Fruit fly (Drosophila melanogaster) whole organism, pupa: ENCODE results near the gene CG11811.
A peak's percentile ranks its signal among the peaks of the same experiment; 100 is the strongest.

Experiments
- CG10348 ChIP-seq: fragments of 200-800 bp; sonication (Bioruptor generic); IDR thresholded peaks from 2 replicates; pipeline ENCODE4 v1.3.6; 2022; ENCODE audit warnings: missing biosample characterization, missing genetic modification characterization
- CG12605 ChIP-seq: fragments of 200-800 bp; sonication (Bioruptor generic); IDR thresholded peaks from 2 replicates; pipeline ENCODE4 v1.3.6; 2022; ENCODE audit warnings: missing biosample characterization, missing genetic modification characterization
- CG13204 ChIP-seq: fragments of 200-800 bp; sonication (Bioruptor generic); optimal IDR thresholded peaks from 2 replicates; lab custom pipeline; 2018; ENCODE audit warnings: missing biosample characterization, mild to moderate bottlenecking, missing genetic modification characterization, moderate library complexity
- CG14655 ChIP-seq: fragments of 200-800 bp; sonication (Bioruptor generic); optimal IDR thresholded peaks from 3 replicates; lab custom pipeline; 2017; ENCODE audit warnings: mild to moderate bottlenecking, missing biosample characterization, missing genetic modification reagents, missing genetic modification characterization
- CG15710 ChIP-seq: fragments of 200-800 bp; sonication (Bioruptor generic); optimal IDR thresholded peaks from 2 replicates; lab custom pipeline; 2018; ENCODE audit warnings: missing biosample characterization, mild to moderate bottlenecking, missing genetic modification characterization, moderate library complexity
- CG17806 ChIP-seq: fragments of 200-800 bp; sonication (Bioruptor generic); optimal IDR thresholded peaks from 2 replicates; lab custom pipeline; 2018; ENCODE audit warnings: missing biosample characterization, mild to moderate bottlenecking, missing genetic modification characterization, moderate library complexity
- CG32121 ChIP-seq: fragments of 200-800 bp; sonication (Bioruptor generic); IDR thresholded peaks from 2 replicates; pipeline ENCODE4 v1.3.6; 2022; ENCODE audit warnings: missing biosample characterization, missing genetic modification characterization
- CG34367 ChIP-seq: fragments of 200-800 bp; sonication (Bioruptor generic); optimal IDR thresholded peaks from 2 replicates; lab custom pipeline; 2018; ENCODE audit warnings: missing biosample characterization, mild to moderate bottlenecking, missing genetic modification characterization
- CG4496 ChIP-seq: fragments of 200-800 bp; sonication (Bioruptor generic); IDR thresholded peaks from 3 replicates; pipeline ENCODE4 v1.3.6; 2022; ENCODE audit warnings: missing biosample characterization, missing genetic modification characterization
- CG8159 ChIP-seq: fragments of 200-800 bp; sonication (Bioruptor generic); optimal IDR thresholded peaks from 3 replicates; lab custom pipeline; 2018; ENCODE audit warnings: missing biosample characterization, mild to moderate bottlenecking, missing genetic modification characterization, moderate library complexity
- CG8301 ChIP-seq: fragments of 200-800 bp; sonication (Bioruptor generic); optimal IDR thresholded peaks from 2 replicates; lab custom pipeline; 2018; ENCODE audit warnings: missing biosample characterization, mild to moderate bottlenecking, missing genetic modification characterization
- CG9948 ChIP-seq: fragments of 200-800 bp; sonication (Bioruptor generic); optimal IDR thresholded peaks from 2 replicates; lab custom pipeline; 2018; ENCODE audit warnings: missing biosample characterization, mild to moderate bottlenecking, missing genetic modification characterization, moderate library complexity
- D1 ChIP-seq: fragments of 200-800 bp; sonication (Bioruptor generic); optimal IDR thresholded peaks from 2 replicates; lab custom pipeline; 2018; ENCODE audit warnings: missing biosample characterization, mild to moderate bottlenecking, missing genetic modification characterization, moderate library complexity
- EcR ChIP-seq: fragments of 200-800 bp; sonication (Bioruptor generic); optimal IDR thresholded peaks from 3 replicates; lab custom pipeline; 2019; ENCODE audit warnings: missing biosample characterization, missing genetic modification characterization, mild to moderate bottlenecking, moderate library complexity, missing genetic modification reagents
- Ets98B ChIP-seq: fragments of 200-800 bp; sonication (Bioruptor generic); IDR thresholded peaks from 2 replicates; pipeline ENCODE4 v1.3.6; 2022; ENCODE audit warnings: missing biosample characterization, missing genetic modification characterization
- Pif1A ChIP-seq: fragments of 200-800 bp; sonication (Bioruptor generic); optimal IDR thresholded peaks from 3 replicates; lab custom pipeline; 2016; ENCODE audit warnings: missing biosample characterization, missing genetic modification characterization
- Pif1B ChIP-seq: fragments of 200-800 bp; sonication (Bioruptor generic); optimal IDR thresholded peaks from 3 replicates; lab custom pipeline; 2016; ENCODE audit warnings: missing biosample characterization, missing genetic modification characterization
- Snoo ChIP-seq: fragments of 200-800 bp; sonication (Bioruptor generic); optimal IDR thresholded peaks from 3 replicates; lab custom pipeline; 2017; ENCODE audit warnings: missing biosample characterization, mild to moderate bottlenecking, missing genetic modification characterization, inconsistent platforms
- fd96Ca ChIP-seq: fragments of 200-800 bp; sonication (Bioruptor generic); IDR thresholded peaks from 3 replicates; pipeline ENCODE4 v1.3.6; 2022; ENCODE audit warnings: missing biosample characterization, missing genetic modification characterization
- gl ChIP-seq: fragments of 200-800 bp; sonication (Bioruptor generic); optimal IDR thresholded peaks from 2 replicates; lab custom pipeline; 2018; ENCODE audit warnings: missing biosample characterization, mild to moderate bottlenecking, missing genetic modification characterization
- rn ChIP-seq: fragments of 200-800 bp; sonication (Bioruptor generic); IDR thresholded peaks from 2 replicates; pipeline ENCODE4 v1.3.6; 2022; ENCODE audit warnings: missing biosample characterization, missing genetic modification characterization

CG11811 gene

dm6 chr3L:10672540-10672939 is 18.3 kb upstream of the CG11811 start:
- TF ChIP-seq CG8301 (no peak), CG34367 (tag; lab: Kevin White, UChicago) (no peak), CG32121 (GFP tag; lab: Robert Waterston, UW) (no peak), Pif1A (GFP tag; lab: Kevin White, UChicago) (no peak), Ets98B (GFP tag; lab: Robert Waterston, UW) (no peak)

dm6 chr3L:10674145-10674547 is 16.7 kb upstream of the CG11811 start:
- TF ChIP-seq CG14655, result no peak
- no peak for TF ChIP-seq gl (tag; lab: Kevin White, UChicago)
- no peak for TF ChIP-seq CG15710 (tag; lab: Kevin White, UChicago)
- TF ChIP-seq CG13204 (GFP tag; lab: Kevin White, UChicago), result peak; percentile 9
- no peak for TF ChIP-seq Pif1B (GFP tag; lab: Kevin White, UChicago)
- TF ChIP-seq D1, result no peak
- TF ChIP-seq rn, result no peak
- TF ChIP-seq CG4496, result no peak
- 0 out of 2 replicates have a peak, but pooled peaks have one; percentile 32 for TF ChIP-seq CG32121 (GFP tag; lab: Robert Waterston, UW)
- TF ChIP-seq Snoo, result no peak
- no peak for TF ChIP-seq CG9948 (tag; lab: Kevin White, UChicago)
- no peak for TF ChIP-seq CG10348
- TF ChIP-seq Pif1A (GFP tag; lab: Kevin White, UChicago), result no peak
- peak; percentile 21; the same call in 1 of the 2 replicates for TF ChIP-seq Ets98B (GFP tag; lab: Robert Waterston, UW)
- TF ChIP-seq CG17806 (tag; lab: Kevin White, UChicago), result no peak
- peak; percentile 12 for TF ChIP-seq EcR (GFP tag; lab: Kevin White, UChicago)

DNA sequence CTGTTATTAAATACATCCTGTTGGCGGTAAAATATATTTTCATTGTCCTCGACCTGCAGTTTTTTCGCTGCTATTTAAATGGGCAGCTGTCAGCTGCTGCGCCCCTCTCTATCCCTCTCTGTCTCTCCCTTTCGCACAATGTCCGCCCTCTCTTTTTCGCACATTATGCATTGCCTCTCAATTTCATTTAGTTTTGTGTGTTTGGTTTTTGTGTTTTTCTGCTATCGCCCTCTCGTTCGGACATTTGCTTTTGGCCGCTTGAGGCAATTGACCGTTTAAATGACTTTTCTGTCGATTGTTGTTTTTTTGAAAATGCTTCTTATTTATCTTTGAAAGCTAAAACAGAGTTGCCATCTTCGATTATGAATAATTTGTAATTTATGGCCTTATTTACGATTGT is 15.9 kb upstream of the CG11811 start:
- TF ChIP-seq fd96Ca (GFP tag; lab: Robert Waterston, UW) (0 out of 3 replicates have a peak, but pooled peaks have one; percentile 15), CG4496 (no peak)

DNA sequence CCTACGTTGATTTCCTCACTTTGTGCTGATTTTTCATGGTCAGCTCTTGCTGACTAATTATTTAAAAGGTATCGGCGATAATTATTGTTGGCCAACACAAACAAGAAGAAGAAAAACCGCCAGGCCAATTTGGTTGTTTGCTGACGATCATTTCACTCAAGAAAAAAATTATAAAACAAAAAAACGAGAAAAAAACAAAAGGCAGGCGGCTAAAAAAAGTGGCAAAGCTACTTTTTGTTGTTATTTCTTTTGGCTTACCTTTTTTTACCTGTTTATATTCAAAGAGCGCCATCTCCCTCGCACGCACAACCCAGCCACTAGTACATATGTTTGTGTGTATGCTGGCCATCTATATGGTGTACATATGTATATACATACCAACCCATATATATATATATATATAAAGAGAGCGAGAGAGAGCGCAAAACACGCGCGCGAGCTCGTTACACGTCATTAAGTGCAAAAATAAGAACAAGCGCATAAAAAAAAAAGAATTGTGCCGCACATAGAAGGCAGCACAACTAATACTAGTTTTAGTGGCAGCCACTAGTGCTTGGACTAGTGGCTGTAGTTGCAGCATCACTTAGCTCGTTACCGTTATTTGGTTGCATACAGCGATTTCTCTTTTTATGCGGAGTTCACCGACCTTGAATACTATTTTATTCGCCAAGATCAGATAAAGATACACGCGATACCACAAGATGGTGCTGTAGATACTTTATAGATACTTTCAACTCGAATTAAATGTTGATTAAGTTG is 15.0 kb upstream of the CG11811 start:
- peak; percentile 52 for TF ChIP-seq D1
- peak; percentile 84 for TF ChIP-seq CG4496
- peak; percentile 59 for TF ChIP-seq CG34367 (tag; lab: Kevin White, UChicago)
- TF ChIP-seq CG13204 (GFP tag; lab: Kevin White, UChicago), result peak; percentile 80
- TF ChIP-seq CG8159 (tag; lab: Kevin White, UChicago), result peak; percentile 73
- peak; percentile 85 for TF ChIP-seq Ets98B (GFP tag; lab: Robert Waterston, UW)
- peak; percentile 52 for TF ChIP-seq CG15710 (tag; lab: Kevin White, UChicago)
- TF ChIP-seq CG17806 (tag; lab: Kevin White, UChicago), result peak; percentile 47
- peak; percentile 82 for TF ChIP-seq CG32121 (GFP tag; lab: Robert Waterston, UW)
- peak; percentile 76; the same call in 2 of the 3 replicates for TF ChIP-seq fd96Ca (GFP tag; lab: Robert Waterston, UW)
- peak; percentile 78 for TF ChIP-seq CG12605 (GFP tag; lab: Robert Waterston, UW)
- TF ChIP-seq Pif1B (GFP tag; lab: Kevin White, UChicago), result peak; percentile 58
- peak; percentile 70 for TF ChIP-seq Pif1A (GFP tag; lab: Kevin White, UChicago)
- TF ChIP-seq EcR (GFP tag; lab: Kevin White, UChicago), result peak; percentile 73
- peak; percentile 53; the same call in 1 of the 2 replicates for TF ChIP-seq rn
- peak; percentile 67 for TF ChIP-seq Snoo
- peak; percentile 42 for TF ChIP-seq CG9948 (tag; lab: Kevin White, UChicago)
- TF ChIP-seq CG8301, result peak; percentile 46
- peak; percentile 83 for TF ChIP-seq gl (tag; lab: Kevin White, UChicago)
- peak; percentile 59 for TF ChIP-seq CG14655
- no peak for TF ChIP-seq CG10348

dm6 chr3L:10677816-10678215 is 13.0 kb upstream of the CG11811 start:
- TF ChIP-seq CG12605 (GFP tag; lab: Robert Waterston, UW), result no peak
- no peak for TF ChIP-seq Pif1B (GFP tag; lab: Kevin White, UChicago)
- TF ChIP-seq CG10348, result no peak
- TF ChIP-seq D1, result no peak
- TF ChIP-seq, all 21 proteins: peak for 0

dm6 chr3L:10678545-10679067 is 12.2 kb upstream of the CG11811 start:
- TF ChIP-seq gl (tag; lab: Kevin White, UChicago) (peak; percentile 65), CG14655 (peak; percentile 92), CG9948 (tag; lab: Kevin White, UChicago) (peak; percentile 83), CG15710 (tag; lab: Kevin White, UChicago) (peak; percentile 89), CG34367 (tag; lab: Kevin White, UChicago) (peak; percentile 80), CG17806 (tag; lab: Kevin White, UChicago) (peak; percentile 84), D1 (peak; percentile 83), CG10348 (peak; percentile 88), EcR (GFP tag; lab: Kevin White, UChicago) (peak; percentile 76), CG32121 (GFP tag; lab: Robert Waterston, UW) (peak; percentile 95), CG8301 (peak; percentile 90), CG13204 (GFP tag; lab: Kevin White, UChicago) (peak; percentile 76), Pif1A (GFP tag; lab: Kevin White, UChicago) (peak; percentile 90), CG4496 (peak; percentile 92), fd96Ca (GFP tag; lab: Robert Waterston, UW) (peak; percentile 43; the same call in 1 of the 3 replicates), Pif1B (GFP tag; lab: Kevin White, UChicago) (peak; percentile 76), rn (peak; percentile 85), Snoo (peak; percentile 80), CG8159 (tag; lab: Kevin White, UChicago) (peak; percentile 91), Ets98B (GFP tag; lab: Robert Waterston, UW) (peak; percentile 78), CG12605 (GFP tag; lab: Robert Waterston, UW) (peak; percentile 85)
